Worm (Caenorhabditis elegans): Measurements from ENCODE around the gene C28C12.1.

DNA sequence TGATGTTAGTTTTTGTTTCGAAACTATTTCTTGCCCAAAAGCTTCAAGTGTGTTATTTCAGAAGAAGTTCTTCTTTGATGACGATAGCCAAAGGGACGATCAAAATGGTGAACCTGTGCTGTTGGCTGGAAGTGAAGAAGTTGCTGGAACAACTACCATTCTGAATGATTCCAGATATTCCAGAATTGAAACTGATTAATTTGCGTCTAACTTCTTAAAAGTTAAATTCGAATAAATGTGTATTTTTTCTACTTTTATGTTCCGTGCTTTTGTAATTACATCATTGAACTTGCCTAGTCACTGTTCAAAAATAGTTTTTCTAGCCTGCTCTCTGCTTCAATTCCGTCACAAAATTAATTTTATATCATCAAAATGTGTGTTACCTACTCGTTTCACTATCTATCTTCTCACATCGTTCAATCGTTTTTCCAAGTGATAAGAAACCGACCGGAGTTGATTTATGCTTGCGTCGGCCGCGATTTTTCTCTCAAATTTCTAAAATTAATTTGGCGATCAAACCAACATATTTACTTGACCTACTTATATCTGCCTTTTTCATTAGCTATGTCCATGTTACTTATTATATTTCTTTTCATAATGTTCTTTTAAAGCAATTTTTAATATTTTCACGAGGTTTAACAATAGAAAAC is 26.3 kb upstream of the C28C12.1 start:
- TF ChIP-seq W03F9.2 (tag; optimal IDR thresholded peaks at IDR 0.05) (no peak), him-1 (tag; optimal IDR thresholded peaks at IDR 0.05) (no peak), dao-5 (tag; optimal IDR thresholded peaks at IDR 0.05) (no peak)
